Worm (Caenorhabditis elegans): Measurements from ENCODE around the gene R166.2.

DNA sequence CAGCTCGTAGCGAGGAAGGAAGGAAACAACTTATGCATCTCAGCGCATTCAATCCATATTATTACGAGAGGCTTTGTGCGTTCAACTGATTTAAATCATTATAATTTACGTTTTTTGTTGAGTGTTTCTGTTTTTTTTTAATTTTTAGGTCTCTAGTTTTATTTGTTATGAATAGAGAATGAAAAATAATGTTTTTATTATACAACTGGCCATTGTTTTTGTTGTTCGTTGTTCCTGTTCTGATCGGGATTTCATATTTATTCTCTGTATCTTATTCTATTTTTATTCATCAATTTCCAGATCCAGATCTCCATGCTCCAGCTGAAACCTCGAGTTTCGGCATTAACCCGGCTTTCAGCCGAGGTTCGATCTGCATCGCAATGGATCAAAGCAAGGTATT is 44.8 kb upstream of the R166.2 start, which contains the start of gene mrps-22:
- TF ChIP-seq ref-1 (GFP tag; conservative IDR thresholded peaks at IDR 0.05) (no peak), tab-1 (GFP tag; IDR thresholded peaks at IDR 0.05) (no peak), cog-1 (tag; optimal IDR thresholded peaks at IDR 0.05) (no peak), flt-1 (GFP tag; IDR thresholded peaks at IDR 0.05) (no peak)

Data from whole organism, midembryonic.